Worm (Caenorhabditis elegans): Measurements from ENCODE around the gene T28C6.7.

The T28C6.7 gene

DNA sequence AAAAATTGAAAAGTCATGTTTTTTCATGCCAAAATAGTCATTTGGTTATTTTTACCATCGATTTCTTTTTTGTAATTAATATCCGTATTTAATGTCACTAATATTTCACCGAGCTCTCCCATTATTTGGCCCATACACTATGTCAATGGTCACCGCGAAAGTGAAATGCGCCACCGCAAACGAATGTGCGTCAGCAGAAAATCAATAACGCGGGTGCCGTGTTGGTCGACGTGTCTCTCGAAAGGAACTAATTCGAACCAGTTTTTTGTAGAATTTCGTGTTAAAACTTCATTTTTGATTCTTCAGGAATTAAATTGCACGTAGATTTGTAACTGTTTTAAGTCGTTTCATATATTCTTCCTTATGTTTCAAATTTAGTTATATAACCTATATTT, 997 bp upstream of the T28C6.7 start:
- no peak for TF ChIP-seq tbx-2 (tag; optimal IDR thresholded peaks at IDR 0.05)
- no peak for TF ChIP-seq ztf-4 (tag; optimal IDR thresholded peaks at IDR 0.05)
- peak; percentile 65 for TF ChIP-seq hmg-11 (tag; optimal IDR thresholded peaks at IDR 0.05)
- peak; percentile 19 for TF ChIP-seq lin-15B (tag; optimal IDR thresholded peaks at IDR 0.05)
- TF ChIP-seq jun-1 (tag; optimal IDR thresholded peaks at IDR 0.05) = peak; percentile 7
- no peak for TF ChIP-seq unc-62 (GFP tag; optimal IDR thresholded peaks at IDR 0.05)
- no peak for TF ChIP-seq mml-1 (tag; optimal IDR thresholded peaks at IDR 0.05)
- peak; percentile 22 for TF ChIP-seq ceh-28 (tag; optimal IDR thresholded peaks at IDR 0.05)
- TF ChIP-seq pha-4 (tag; optimal IDR thresholded peaks at IDR 0.05) = peak; percentile 9
- no peak for TF ChIP-seq egl-27 (tag; optimal IDR thresholded peaks at IDR 0.05)
- peak; percentile 37 for TF ChIP-seq nfya-1 (tag; optimal IDR thresholded peaks at IDR 0.05; ENCODE audit: insufficient read depth)
- TF ChIP-seq nhr-25 (tag; optimal IDR thresholded peaks at IDR 0.05) = peak; percentile 3

DNA sequence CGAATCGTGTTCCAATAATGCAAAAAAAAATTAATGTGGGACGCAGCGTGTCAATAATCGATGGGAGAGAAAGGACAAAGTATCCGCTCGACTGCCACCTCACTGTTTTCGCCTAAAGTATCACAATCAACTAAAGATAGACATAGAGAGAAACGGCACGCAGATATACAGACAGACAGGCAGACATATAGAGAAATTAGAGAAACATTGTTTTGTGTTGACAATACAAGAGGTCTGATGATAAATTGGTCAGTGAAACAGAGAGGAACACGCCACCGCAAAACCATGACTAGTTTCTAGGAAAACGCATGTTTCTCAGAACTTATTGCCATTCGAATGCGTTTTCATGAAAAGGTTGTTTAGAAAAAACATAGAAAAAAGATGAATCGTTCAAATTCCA, 3.0 kb downstream of the T28C6.7 start, which contains the start of gene T28C6.8:
Gene T28C6.8 (minus strand): TSS at position 137 of the 400 bp plus-strand sequence.
- peak; percentile 45 for TF ChIP-seq elt-2 (tag; optimal IDR thresholded peaks at IDR 0.05)
- no peak for TF ChIP-seq nhr-12 (tag; optimal IDR thresholded peaks at IDR 0.05)
- no peak for TF ChIP-seq ceh-82 (tag; optimal IDR thresholded peaks at IDR 0.05)
- no peak for TF ChIP-seq skn-1 (tag; optimal IDR thresholded peaks at IDR 0.05)
- no peak for TF ChIP-seq ZK546.5 (tag; optimal IDR thresholded peaks at IDR 0.05)
- TF ChIP-seq nfya-1 (tag; optimal IDR thresholded peaks at IDR 0.05; ENCODE audit: insufficient read depth) = no peak
- no peak for TF ChIP-seq ama-1 (optimal IDR thresholded peaks at IDR 0.05)
- no peak for TF ChIP-seq ceh-16 (tag; optimal IDR thresholded peaks at IDR 0.05)
- peak; percentile 66 for TF ChIP-seq nhr-25 (tag; optimal IDR thresholded peaks at IDR 0.05)
- no peak for TF ChIP-seq nhr-237 (tag; optimal IDR thresholded peaks at IDR 0.05)
- TF ChIP-seq sea-2 (GFP tag; optimal IDR thresholded peaks at IDR 0.05) = no peak
- TF ChIP-seq nhr-77 (tag; optimal IDR thresholded peaks at IDR 0.05) = no peak
- TF ChIP-seq jun-1 (tag; optimal IDR thresholded peaks at IDR 0.05) = no peak
- no peak for TF ChIP-seq nhr-28 (tag; optimal IDR thresholded peaks at IDR 0.05)
- no peak for TF ChIP-seq ceh-9 (tag; optimal IDR thresholded peaks at IDR 0.05)
- no peak for TF ChIP-seq mml-1 (tag; optimal IDR thresholded peaks at IDR 0.05)
- no peak for TF ChIP-seq unc-39 (tag; optimal IDR thresholded peaks at IDR 0.05)
- no peak for TF ChIP-seq elt-3 (tag; optimal IDR thresholded peaks at IDR 0.05)
- no peak for TF ChIP-seq egl-5 (tag; optimal IDR thresholded peaks at IDR 0.05)
- TF ChIP-seq nhr-11 (tag; optimal IDR thresholded peaks at IDR 0.05) = no peak
- TF ChIP-seq fkh-10 (GFP tag; optimal IDR thresholded peaks at IDR 0.05) = no peak
- peak; percentile 38 for TF ChIP-seq ceh-28 (tag; optimal IDR thresholded peaks at IDR 0.05)
- TF ChIP-seq lsy-12 (tag; optimal IDR thresholded peaks at IDR 0.05) = no peak
- TF ChIP-seq ztf-11 (tag; optimal IDR thresholded peaks at IDR 0.05) = no peak
- TF ChIP-seq ztf-4 (tag; optimal IDR thresholded peaks at IDR 0.05) = no peak
- TF ChIP-seq unc-62 (GFP tag; optimal IDR thresholded peaks at IDR 0.05) = no peak
- peak; percentile 88 for TF ChIP-seq pqm-1 (tag; optimal IDR thresholded peaks at IDR 0.05)
- no peak for TF ChIP-seq egl-27 (tag; optimal IDR thresholded peaks at IDR 0.05)
- no peak for TF ChIP-seq nhr-43 (tag; optimal IDR thresholded peaks at IDR 0.05; ENCODE audit: poor library complexity, severe bottlenecking)
- TF ChIP-seq lin-15B (tag; optimal IDR thresholded peaks at IDR 0.05) = peak; percentile 1
- no peak for TF ChIP-seq mdl-1 (tag; optimal IDR thresholded peaks at IDR 0.05)
- TF ChIP-seq hmg-11 (tag; optimal IDR thresholded peaks at IDR 0.05) = no peak
- TF ChIP-seq daf-12 (tag; optimal IDR thresholded peaks at IDR 0.05) = no peak
- no peak for TF ChIP-seq fkh-2 (tag; optimal IDR thresholded peaks at IDR 0.05)
- TF ChIP-seq nhr-23 (tag; optimal IDR thresholded peaks at IDR 0.05) = peak; percentile 21
- TF ChIP-seq eor-1 (tag; optimal IDR thresholded peaks at IDR 0.05) = no peak
- no peak for TF ChIP-seq fos-1 (tag; optimal IDR thresholded peaks at IDR 0.05)
- TF ChIP-seq snpc-4 (tag; optimal IDR thresholded peaks at IDR 0.05) = no peak
- TF ChIP-seq tbx-2 (tag; optimal IDR thresholded peaks at IDR 0.05) = no peak
- no peak for TF ChIP-seq nhr-76 (tag; optimal IDR thresholded peaks at IDR 0.05)
- peak; percentile 89 for TF ChIP-seq pha-4 (tag; optimal IDR thresholded peaks at IDR 0.05)
- peak; percentile 7 for TF ChIP-seq R02D3.7 (tag; optimal IDR thresholded peaks at IDR 0.05)
